Fruit fly (Drosophila melanogaster) whole organism, embryonic: ENCODE results near the gene CG4074.

ENCODE experiments used
- BtbVII ChIP-seq: fragments of 200-800 bp; sonication (Bioruptor generic); optimal IDR thresholded peaks from 3 replicates; lab custom pipeline; 2017; ENCODE audit warnings: missing biosample characterization, mild to moderate bottlenecking, missing genetic modification characterization
- CG15514 ChIP-seq: fragments of 200-800 bp; sonication (Bioruptor generic); optimal IDR thresholded peaks from 3 replicates; lab custom pipeline; 2017; ENCODE audit warnings: missing biosample characterization, missing genetic modification characterization, mild to moderate bottlenecking, moderate library complexity, missing genetic modification reagents
- CG8944 ChIP-seq: fragments of 200-800 bp; sonication (Bioruptor generic); optimal IDR thresholded peaks from 3 replicates; lab custom pipeline; 2016; ENCODE audit warnings: missing biosample characterization, missing genetic modification characterization
- Hr78 ChIP-seq, 2 experiments: fragments of 200-800 bp in 1 of 2; fragments of >200 bp in 1 of 2; sonication (Bioruptor generic) in 1 of 2; optimal IDR thresholded peaks; 2 replicates each; lab custom pipeline; 2017 to 2019; ENCODE audit warnings: missing biosample characterization in 2 of 2, missing genetic modification characterization in 2 of 2, mild to moderate bottlenecking in 1 of 2, moderate library complexity in 1 of 2
- ac ChIP-seq: fragments of 200-800 bp; sonication (Bioruptor generic); optimal IDR thresholded peaks from 3 replicates; lab custom pipeline; 2017; ENCODE audit warnings: missing biosample characterization, mild to moderate bottlenecking, missing genetic modification characterization
- ham ChIP-seq: fragments of 200-800 bp; sonication (Bioruptor generic); IDR thresholded peaks from 2 replicates; pipeline ENCODE4 v1.3.6; 2022; ENCODE audit warnings: missing biosample characterization, missing genetic modification characterization
- odd ChIP-seq: fragments of 200-800 bp; sonication (Bioruptor generic); optimal IDR thresholded peaks from 2 replicates; lab custom pipeline; 2017; ENCODE audit warnings: missing biosample characterization, mild to moderate bottlenecking, missing genetic modification characterization
- seq ChIP-seq: fragments of 200-800 bp; sonication (Bioruptor generic); IDR thresholded peaks from 2 replicates; pipeline ENCODE4 v1.3.6; 2022; ENCODE audit warnings: missing biosample characterization, missing genetic modification characterization
- stc ChIP-seq: fragments of 200-800 bp; sonication (Bioruptor generic); IDR thresholded peaks from 2 replicates; pipeline ENCODE4 v1.3.6; 2022; ENCODE audit warnings: missing biosample characterization, missing genetic modification characterization

dm6 chr3L:20784812-20785671, 15.7 kb upstream of the CG4074 start:
- TF ChIP-seq stc (peak; percentile 25; the same call in 1 of the 2 replicates), Hr78 (GFP tag; optimal IDR thresholded peaks at IDR 0.05; lab: Kevin White, UChicago) (no peak), ham (GFP tag; lab: Robert Waterston, UW) (no peak), ac (GFP tag; lab: Kevin White, UChicago) (no peak), BtbVII (GFP tag; lab: Kevin White, UChicago) (peak; percentile 37), CG15514 (GFP tag; lab: Kevin White, UChicago) (peak; percentile 75), seq (peak; percentile 41; the same call in 1 of the 2 replicates), CG8944 (GFP tag; lab: Kevin White, UChicago) (no peak), odd (GFP tag; lab: Kevin White, UChicago) (peak; percentile 40)
